Worm (Caenorhabditis elegans) whole organism, L2 larva: ENCODE data around the gene C13F10.1.

Source experiments
- C34F6.9 ChIP-seq: fragments of 150-350 bp; optimal IDR thresholded peaks from 2 replicates; lab custom pipeline; 2014; ENCODE audit warnings: missing biosample characterization, missing genetic modification characterization
- F13H6.1 ChIP-seq: sonication (generic microtip); optimal IDR thresholded peaks from 2 replicates; lab custom pipeline; 2016; ENCODE audit warnings: missing genetic modification characterization, missing compliant biosample characterization
- R02D3.7 ChIP-seq: fragments of 150-350 bp; optimal IDR thresholded peaks from 2 replicates; lab custom pipeline; 2014; ENCODE audit warnings: missing biosample characterization, missing genetic modification characterization
- Y55F3AM.14 ChIP-seq: fragments of 200-800 bp; sonication (Bioruptor generic); optimal IDR thresholded peaks from 2 replicates; lab custom pipeline; 2018; ENCODE audit warnings: mild to moderate bottlenecking, missing genetic modification characterization, missing compliant biosample characterization
- ZK546.5 ChIP-seq: sonication (generic microtip); optimal IDR thresholded peaks from 2 replicates; lab custom pipeline; 2017; ENCODE audit warnings: missing biosample characterization, missing genetic modification characterization
- alr-1 ChIP-seq: fragments of 150-350 bp; optimal IDR thresholded peaks from 2 replicates; lab custom pipeline; 2014; ENCODE audit warnings: missing biosample characterization, missing genetic modification characterization
- aly-2 ChIP-seq: fragments of 150-350 bp; optimal IDR thresholded peaks from 2 replicates; lab custom pipeline; 2014; ENCODE audit warnings: missing biosample characterization, missing genetic modification characterization
- ama-1 ChIP-seq: fragments of 150-350 bp; optimal IDR thresholded peaks from 2 replicates; lab custom pipeline; 2018; ENCODE audit warnings: inconsistent platforms
- blmp-1 ChIP-seq: sonication (generic microtip); optimal IDR thresholded peaks from 2 replicates; lab custom pipeline; 2017; ENCODE audit warnings: missing genetic modification characterization, mild to moderate bottlenecking, missing compliant biosample characterization, antibody characterized with exemption, moderate library complexity; ENCODE audit not compliant: insufficient read depth
- ceh-16 ChIP-seq: fragments of 150-350 bp; optimal IDR thresholded peaks from 2 replicates; lab custom pipeline; 2014; ENCODE audit warnings: missing biosample characterization, missing genetic modification characterization
- ceh-82 ChIP-seq: fragments of 150-350 bp; optimal IDR thresholded peaks from 2 replicates; lab custom pipeline; 2014; ENCODE audit warnings: missing biosample characterization, missing genetic modification characterization
- crh-2 ChIP-seq: sonication (generic microtip); optimal IDR thresholded peaks from 2 replicates; lab custom pipeline; 2017; ENCODE audit warnings: missing biosample characterization, missing genetic modification characterization
- egl-27 ChIP-seq: sonication (generic microtip); optimal IDR thresholded peaks from 3 replicates; lab custom pipeline; 2017; ENCODE audit warnings: missing biosample characterization, missing genetic modification reagents, missing genetic modification characterization
- elt-1 ChIP-seq: fragments of 150-350 bp; optimal IDR thresholded peaks from 2 replicates; lab custom pipeline; 2014; ENCODE audit warnings: missing biosample characterization, missing genetic modification characterization
- elt-3 ChIP-seq: sonication (generic microtip); optimal IDR thresholded peaks from 2 replicates; lab custom pipeline; 2017; ENCODE audit warnings: missing biosample characterization, missing genetic modification characterization
- fos-1 ChIP-seq: fragments of 150-350 bp; optimal IDR thresholded peaks from 2 replicates; lab custom pipeline; 2014; ENCODE audit warnings: missing biosample characterization, missing genetic modification characterization
- gmeb-1 ChIP-seq: fragments of 150-350 bp; optimal IDR thresholded peaks from 2 replicates; lab custom pipeline; 2014; ENCODE audit warnings: missing biosample characterization, missing genetic modification characterization
- lin-11 ChIP-seq: fragments of 150-350 bp; sonication (generic microtip); optimal IDR thresholded peaks from 2 replicates; lab custom pipeline; 2014; ENCODE audit warnings: missing biosample characterization, missing genetic modification characterization, inconsistent platforms, mixed read lengths
- lin-13 ChIP-seq: fragments of 150-350 bp; optimal IDR thresholded peaks from 2 replicates; lab custom pipeline; 2014; ENCODE audit warnings: missing biosample characterization, missing genetic modification reagents, missing genetic modification characterization
- lin-39 ChIP-seq: fragments of 150-350 bp; optimal IDR thresholded peaks from 2 replicates; lab custom pipeline; 2014; ENCODE audit warnings: missing biosample characterization, missing genetic modification reagents, missing genetic modification characterization
- lsy-2 ChIP-seq, 2 experiments: fragments of 150-350 bp in 1 of 2; sonication (generic microtip) in 1 of 2; optimal IDR thresholded peaks; 2 replicates each; lab custom pipeline; 2014 to 2017; ENCODE audit warnings: missing biosample characterization in 2 of 2, missing genetic modification characterization in 2 of 2
- mab-5 ChIP-seq: fragments of 150-350 bp; optimal IDR thresholded peaks from 2 replicates; lab custom pipeline; 2014; ENCODE audit warnings: missing biosample characterization, missing genetic modification characterization
- mbf-1 ChIP-seq: sonication (generic microtip); optimal IDR thresholded peaks from 2 replicates; lab custom pipeline; 2017; ENCODE audit warnings: missing biosample characterization, missing genetic modification characterization
- mdl-1 ChIP-seq, 2 experiments: fragments of 150-350 bp in 1 of 2; sonication (generic microtip) in 1 of 2; optimal IDR thresholded peaks; 2 replicates each; lab custom pipeline; 2017; ENCODE audit warnings: missing biosample characterization in 2 of 2, missing genetic modification characterization in 2 of 2
- nhr-10 ChIP-seq: sonication (generic microtip); optimal IDR thresholded peaks from 2 replicates; lab custom pipeline; 2017; ENCODE audit warnings: missing biosample characterization, missing genetic modification characterization
- nhr-11 ChIP-seq: fragments of 150-350 bp; optimal IDR thresholded peaks from 2 replicates; lab custom pipeline; 2014; ENCODE audit warnings: missing biosample characterization, missing genetic modification characterization
- nhr-12 ChIP-seq: fragments of 150-350 bp; optimal IDR thresholded peaks from 2 replicates; lab custom pipeline; 2014; ENCODE audit warnings: missing biosample characterization, missing genetic modification characterization
- nhr-129 ChIP-seq: fragments of 150-350 bp; optimal IDR thresholded peaks from 2 replicates; lab custom pipeline; 2014; ENCODE audit warnings: missing biosample characterization, missing genetic modification characterization
- nhr-21 ChIP-seq: fragments of 150-350 bp; optimal IDR thresholded peaks from 2 replicates; lab custom pipeline; 2014; ENCODE audit warnings: missing biosample characterization, missing genetic modification characterization
- nhr-25 ChIP-seq: fragments of 150-350 bp; sonication (generic microtip); optimal IDR thresholded peaks from 3 replicates; lab custom pipeline; 2014; ENCODE audit warnings: missing biosample characterization, missing genetic modification characterization
- nhr-6 ChIP-seq: fragments of 150-350 bp; optimal IDR thresholded peaks from 2 replicates; lab custom pipeline; 2014; ENCODE audit warnings: missing biosample characterization, missing genetic modification characterization
- sem-4 ChIP-seq: fragments of 150-350 bp; optimal IDR thresholded peaks from 2 replicates; lab custom pipeline; 2014; ENCODE audit warnings: missing biosample characterization, missing genetic modification reagents, missing genetic modification characterization
- skn-1 ChIP-seq: sonication (generic microtip); optimal IDR thresholded peaks from 2 replicates; lab custom pipeline; 2017; ENCODE audit warnings: missing biosample characterization, missing genetic modification characterization
- sma-3 ChIP-seq: sonication (generic microtip); optimal IDR thresholded peaks from 2 replicates; lab custom pipeline; 2016; ENCODE audit warnings: missing genetic modification reagents, missing genetic modification characterization, missing compliant biosample characterization
- sma-9 ChIP-seq, 2 experiments: fragments of 150-350 bp in 1 of 2; sonication (generic microtip) in 1 of 2; optimal IDR thresholded peaks; 2 replicates each; lab custom pipeline; 2014 to 2016; ENCODE audit warnings: missing genetic modification characterization in 2 of 2, mild to moderate bottlenecking in 1 of 2, missing biosample characterization in 1 of 2, missing compliant biosample characterization in 1 of 2, missing genetic modification reagents in 1 of 2, moderate library complexity in 1 of 2
- snpc-4 ChIP-seq: fragments of 150-350 bp; optimal IDR thresholded peaks from 2 replicates; lab custom pipeline; 2014; ENCODE audit warnings: missing biosample characterization, missing genetic modification characterization
- unc-39 ChIP-seq: fragments of 150-350 bp; optimal IDR thresholded peaks from 2 replicates; lab custom pipeline; 2014; ENCODE audit warnings: missing biosample characterization, missing genetic modification characterization
- unc-55 ChIP-seq: fragments of 150-350 bp; sonication (generic microtip); optimal IDR thresholded peaks from 3 replicates; lab custom pipeline; 2014; ENCODE audit warnings: missing biosample characterization, missing genetic modification reagents, missing genetic modification characterization
- unc-62 ChIP-seq: fragments of 150-350 bp; optimal IDR thresholded peaks from 2 replicates; lab custom pipeline; 2014; ENCODE audit warnings: missing biosample characterization, missing genetic modification reagents, missing genetic modification characterization
- zag-1 ChIP-seq: fragments of 150-350 bp; optimal IDR thresholded peaks from 2 replicates; lab custom pipeline; 2014; ENCODE audit warnings: missing biosample characterization, missing genetic modification characterization
- ztf-1 ChIP-seq: fragments of 200-800 bp; sonication (Bioruptor generic); conservative IDR thresholded peaks from 2 replicates; pipeline ENCODE4 v1.3.6; 2022; ENCODE audit warnings: missing genetic modification characterization, missing compliant biosample characterization
- ztf-11 ChIP-seq: sonication (generic microtip); optimal IDR thresholded peaks from 2 replicates; lab custom pipeline; 2017; ENCODE audit warnings: missing biosample characterization, missing genetic modification characterization
- ztf-4 ChIP-seq: fragments of 150-350 bp; optimal IDR thresholded peaks from 2 replicates; lab custom pipeline; 2014; ENCODE audit warnings: missing biosample characterization, missing genetic modification characterization

Gene C13F10.1

ce11 chrV:7193562-7193961, 30.3 kb upstream of the C13F10.1 start, which contains the start of gene F09G2.8:
F09G2.8 (minus strand) TSS chrV:7193662.
- TF ChIP-seq snpc-4 (tag; lab: Kevin White, UChicago) (no peak), sem-4 (no peak), aly-2 (no peak), elt-1 (tag; lab: Kevin White, UChicago) (no peak)

ce11 chrV:7194818-7195217, 29.1 kb upstream of the C13F10.1 start:
- TF ChIP-seq aly-2 (no peak), mab-5 (tag; lab: Kevin White, UChicago) (no peak), ztf-4 (tag; lab: Kevin White, UChicago) (no peak), F13H6.1 (tag; lab: Kevin White, UChicago) (no peak), unc-55 (no peak), sma-3 (GFP tag; lab: Kevin White, UChicago) (no peak), nhr-129 (no peak), lsy-2 (tag; optimal IDR thresholded peaks at IDR 0.05; lab: Kevin White, UChicago) (no peak), fos-1 (tag; lab: Kevin White, UChicago) (no peak), elt-1 (tag; lab: Kevin White, UChicago) (no peak), alr-1 (tag; lab: Kevin White, UChicago) (no peak), unc-39 (tag; lab: Kevin White, UChicago) (no peak), nhr-21 (tag; lab: Kevin White, UChicago) (no peak), skn-1 (tag; lab: Kevin White, UChicago) (no peak), egl-27 (tag; lab: Kevin White, UChicago) (no peak)

- TF ChIP-seq zag-1: no peak
- no peak for TF ChIP-seq nhr-25
- no peak for TF ChIP-seq nhr-10
- TF ChIP-seq unc-55: no peak
- TF ChIP-seq fos-1 (tag; lab: Kevin White, UChicago): no peak
- no peak for TF ChIP-seq ceh-16 (tag; lab: Kevin White, UChicago)
- TF ChIP-seq nhr-11: no peak
- TF ChIP-seq C34F6.9 (tag; lab: Kevin White, UChicago): no peak
- no peak for TF ChIP-seq skn-1 (tag; lab: Kevin White, UChicago)
- TF ChIP-seq R02D3.7 (tag; lab: Kevin White, UChicago): no peak
Measured at ce11 chrV:7196037-7196436, 27.8 kb upstream of the C13F10.1 start, which contains the start of gene attf-2. attf-2 (minus strand) TSS chrV:7196137.

ce11 chrV:7196498-7196966, 27.3 kb upstream of the C13F10.1 start, which contains the start of gene F09G2.2:
F09G2.2 (plus strand) TSS chrV:7196916.
- TF ChIP-seq aly-2 (no peak), ZK546.5 (tag; lab: Kevin White, UChicago) (peak; percentile 31), zag-1 (peak; percentile 47), unc-39 (tag; lab: Kevin White, UChicago) (no peak), sma-3 (GFP tag; lab: Kevin White, UChicago) (peak; percentile 93), ama-1 (lab: Kevin White, UChicago) (peak; percentile 64), elt-3 (tag; lab: Kevin White, UChicago) (no peak), unc-55 (peak; percentile 96), R02D3.7 (tag; lab: Kevin White, UChicago) (no peak), lin-13 (peak; percentile 94), gmeb-1 (tag; lab: Kevin White, UChicago) (peak; percentile 90), ceh-82 (peak; percentile 47), sma-9 (GFP tag; optimal IDR thresholded peaks at IDR 0.05; lab: Kevin White, UChicago) (peak; percentile 93), sma-9 (tag; optimal IDR thresholded peaks at IDR 0.05; lab: Kevin White, UChicago) (no peak), nhr-25 (peak; percentile 90), ceh-16 (tag; lab: Kevin White, UChicago) (peak; percentile 91), nhr-21 (tag; lab: Kevin White, UChicago) (peak; percentile 88), alr-1 (tag; lab: Kevin White, UChicago) (no peak), blmp-1 (tag; lab: Kevin White, UChicago) (peak; percentile 76), sem-4 (peak; percentile 84), lsy-2 (tag; optimal IDR thresholded peaks at IDR 0.05; lab: Kevin White, UChicago) (peak; percentile 73 to 92), nhr-6 (peak; percentile 80), nhr-129 (peak; percentile 90), C34F6.9 (tag; lab: Kevin White, UChicago) (peak; percentile 97), ztf-11 (no peak), mdl-1 (tag; optimal IDR thresholded peaks at IDR 0.05; lab: Kevin White, UChicago) (peak in 1 of 2 experiments; percentile 48), fos-1 (tag; lab: Kevin White, UChicago) (peak; percentile 90), unc-62 (no peak), egl-27 (tag; lab: Kevin White, UChicago) (peak; percentile 78), mab-5 (tag; lab: Kevin White, UChicago) (peak; percentile 76), nhr-12 (tag; lab: Kevin White, UChicago) (no peak), F13H6.1 (tag; lab: Kevin White, UChicago) (peak; percentile 89), lin-11 (tag; lab: Kevin White, UChicago) (peak; percentile 90), lin-39 (tag; lab: Kevin White, UChicago) (no peak), skn-1 (tag; lab: Kevin White, UChicago) (no peak), Y55F3AM.14 (GFP tag; lab: Kevin White, UChicago) (peak; percentile 33), nhr-11 (no peak), mbf-1 (no peak), ztf-1 (no peak), crh-2 (tag; lab: Kevin White, UChicago) (peak; percentile 95), snpc-4 (tag; lab: Kevin White, UChicago) (peak; percentile 71), ztf-4 (tag; lab: Kevin White, UChicago) (peak; percentile 71)
